Worm (Caenorhabditis elegans): ENCODE data around the gene Y17G7B.3.
A peak's percentile ranks its signal among the peaks of the same experiment; 100 is the strongest.

Gene Y17G7B.3

DNA sequence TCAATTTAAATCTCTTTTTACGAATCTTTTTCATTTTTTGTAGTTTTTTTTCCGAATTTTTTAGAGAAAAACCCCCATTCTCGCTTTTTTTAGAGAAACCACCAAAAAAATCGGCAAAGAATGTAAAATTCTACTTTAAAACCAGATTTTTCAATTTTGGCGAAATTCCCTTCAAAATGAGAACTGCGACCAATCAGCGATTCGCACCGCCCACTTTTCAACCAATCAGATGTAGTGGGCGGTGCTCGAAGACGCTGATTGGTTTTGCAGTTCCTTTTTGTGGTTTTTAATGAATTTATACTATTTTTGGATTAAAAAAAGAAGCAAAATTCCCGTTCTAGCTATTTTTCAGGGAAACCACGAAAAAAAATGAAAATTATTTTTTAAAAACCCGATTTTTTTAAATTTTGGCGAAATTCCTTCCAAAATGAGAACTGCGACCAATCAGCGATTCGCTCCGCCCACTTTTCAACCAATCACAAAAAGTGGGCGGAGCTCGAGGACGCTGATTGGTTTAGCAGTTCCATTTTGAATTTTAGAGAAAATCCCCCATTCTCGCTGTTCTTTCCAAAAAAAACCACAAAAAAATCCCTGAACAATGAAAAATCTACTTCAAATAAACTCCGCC, 17.7 kb upstream of the Y17G7B.3 start:
- TF ChIP-seq lin-29 (GFP tag; IDR thresholded peaks at IDR 0.05) (no peak), nhr-76 (tag; optimal IDR thresholded peaks at IDR 0.05) (no peak), lin-13 (GFP tag; optimal IDR thresholded peaks at IDR 0.05) (no peak), ceh-20 (GFP tag; IDR thresholded peaks at IDR 0.05) (no peak), arid-1 (GFP tag; conservative IDR thresholded peaks at IDR 0.05) (no peak), fos-1 (tag; optimal IDR thresholded peaks at IDR 0.05) (no peak), vab-7 (GFP tag; IDR thresholded peaks at IDR 0.05) (no peak), mdt-29 (GFP tag; IDR thresholded peaks at IDR 0.05) (no peak), sdz-12 (GFP tag; optimal IDR thresholded peaks at IDR 0.05) (no peak), nhr-77 (tag; optimal IDR thresholded peaks at IDR 0.05) (no peak), spr-3 (GFP tag; optimal IDR thresholded peaks at IDR 0.05) (no peak), dmd-8 (GFP tag; IDR thresholded peaks at IDR 0.05) (no peak), php-3 (GFP tag; IDR thresholded peaks at IDR 0.05) (no peak), nhr-10 (tag; optimal IDR thresholded peaks at IDR 0.05) (no peak), mxl-3 (GFP tag; optimal IDR thresholded peaks at IDR 0.05) (no peak), jun-1 (tag; optimal IDR thresholded peaks at IDR 0.05) (no peak), F49E8.2 (tag; optimal IDR thresholded peaks at IDR 0.05; ENCODE audit: borderline replicate concordance) (no peak)

DNA sequence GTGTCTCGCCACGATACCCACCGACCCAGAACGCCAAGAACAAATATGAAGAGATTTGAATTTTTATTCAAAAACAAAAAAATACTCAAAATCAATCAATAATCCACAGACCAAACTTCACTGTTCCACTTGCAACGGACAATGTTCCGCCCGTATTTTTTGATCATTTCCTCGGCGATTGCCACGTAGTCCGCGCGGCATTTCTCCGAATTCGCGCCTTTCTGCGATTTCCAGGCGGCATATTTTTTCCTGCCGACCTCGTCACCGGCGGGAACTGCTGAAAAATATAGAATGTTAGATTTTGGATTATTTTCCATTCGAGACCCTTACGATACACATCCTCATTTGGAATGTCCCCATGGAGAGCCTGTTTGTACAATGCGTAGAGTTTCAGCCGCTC, 16.6 kb upstream of the Y17G7B.3 start:
- TF ChIP-seq unc-130 (GFP tag; optimal IDR thresholded peaks at IDR 0.05), result peak; percentile 4
- TF ChIP-seq unc-62 (GFP tag; optimal IDR thresholded peaks at IDR 0.05 in 1 of 2), result no peak
- no peak for TF ChIP-seq unc-62 (tag; optimal IDR thresholded peaks at IDR 0.05)
- TF ChIP-seq dpl-1 (GFP tag; optimal IDR thresholded peaks at IDR 0.05), result no peak
- no peak for TF ChIP-seq ZK546.5 (tag; optimal IDR thresholded peaks at IDR 0.05)
- no peak for TF ChIP-seq nhr-41 (GFP tag; IDR thresholded peaks at IDR 0.05)
- TF ChIP-seq aha-1 (tag), result peak; percentile 40

DNA sequence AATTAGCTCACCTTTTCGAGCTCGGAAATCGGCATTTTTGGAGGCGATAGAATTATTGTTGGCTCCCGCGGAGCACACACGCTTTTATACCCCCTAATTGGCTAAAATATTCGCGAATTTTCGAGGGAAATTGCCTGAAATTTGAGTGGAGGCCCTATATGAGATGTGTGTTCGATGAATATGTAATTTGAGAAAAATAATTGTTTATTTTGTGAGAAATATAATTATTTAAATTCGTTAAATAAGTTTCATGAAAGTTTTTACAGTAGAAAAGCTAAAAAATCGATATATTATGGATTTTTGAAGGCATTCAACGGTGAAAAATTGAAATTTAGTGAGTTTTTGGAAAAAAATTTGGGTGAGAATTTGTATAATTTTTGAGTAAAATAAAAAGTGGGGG, 15.2 kb upstream of the Y17G7B.3 start, which contains the start of gene acbp-6:
Gene acbp-6 (minus strand): TSS at position 101 of the 400 bp plus-strand sequence.
- TF ChIP-seq nhr-48 (tag; optimal IDR thresholded peaks at IDR 0.05) (no peak), unc-62 (GFP tag; optimal IDR thresholded peaks at IDR 0.05 in 1 of 2) (peak in 1 of 2 experiments; percentile 78), unc-62 (tag; optimal IDR thresholded peaks at IDR 0.05) (no peak), tag-97 (GFP tag; IDR thresholded peaks at IDR 0.05) (no peak), ceh-32 (tag; optimal IDR thresholded peaks at IDR 0.05; ENCODE audit: poor library complexity) (no peak), set-16 (GFP tag; IDR thresholded peaks at IDR 0.05) (no peak), madf-9 (GFP tag; conservative IDR thresholded peaks at IDR 0.05) (no peak)

DNA sequence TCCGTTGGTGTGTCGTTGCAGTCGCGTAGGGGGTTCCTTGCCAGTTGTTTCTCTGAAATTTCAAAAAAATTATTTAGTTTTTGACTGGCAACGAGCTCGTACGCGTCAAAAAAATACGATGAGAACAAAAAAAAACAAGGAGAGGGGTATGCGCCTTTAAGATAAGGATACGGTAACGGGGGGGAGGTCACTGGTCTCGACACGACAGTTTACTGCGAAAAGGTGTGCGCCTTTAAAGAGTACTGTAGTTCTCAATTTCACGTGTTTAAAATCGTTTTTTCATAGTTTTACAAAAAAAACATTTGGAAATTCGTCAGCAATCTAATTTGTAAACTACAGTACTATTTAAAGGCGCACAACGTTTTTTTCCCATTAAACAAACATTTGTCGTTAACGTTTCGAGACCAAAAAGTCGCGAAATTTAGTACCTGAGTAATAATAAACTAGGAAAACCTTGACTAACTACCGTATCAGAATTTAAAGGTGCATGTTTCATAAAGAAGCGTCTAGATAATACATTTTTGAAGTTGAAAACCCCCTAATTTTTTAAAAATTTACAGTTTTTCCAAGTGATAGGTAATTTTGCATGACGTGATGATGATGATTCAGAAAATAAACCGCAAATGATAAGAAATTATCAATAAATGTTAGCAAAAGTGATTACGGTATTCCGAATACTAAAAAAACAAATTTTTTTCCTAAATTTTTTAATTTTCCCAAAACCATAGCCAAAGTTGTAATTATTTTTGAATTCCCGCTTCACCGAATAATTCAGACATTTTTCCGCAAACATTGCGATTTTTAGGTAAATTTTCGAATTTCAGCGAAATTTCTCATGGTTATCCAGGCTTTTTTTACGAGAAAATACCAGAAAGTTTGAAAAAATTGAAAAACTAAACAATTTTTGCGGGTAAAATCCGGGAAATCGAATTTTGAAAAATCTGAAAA, 14.5 kb upstream of the Y17G7B.3 start:
- TF ChIP-seq php-3 (GFP tag; IDR thresholded peaks at IDR 0.05) (no peak; the same call in none of the 2 replicates), arid-1 (GFP tag; conservative IDR thresholded peaks at IDR 0.05) (peak; percentile 62; the same call in 1 of the 2 replicates), Y75B8A.6 (GFP tag; IDR thresholded peaks at IDR 0.05) (no peak), nhr-10 (tag; optimal IDR thresholded peaks at IDR 0.05) (no peak), ztf-7 (tag; optimal IDR thresholded peaks at IDR 0.05) (no peak), lin-13 (GFP tag; optimal IDR thresholded peaks at IDR 0.05) (peak; percentile 23), dve-1 (tag; optimal IDR thresholded peaks at IDR 0.05; ENCODE audit: insufficient read depth) (peak; percentile 8), T20F7.1 (GFP tag; optimal IDR thresholded peaks at IDR 0.05) (peak; percentile 25), mxl-2 (GFP tag; conservative IDR thresholded peaks at IDR 0.05) (no peak), pqm-1 (tag; optimal IDR thresholded peaks at IDR 0.05) (peak; percentile 15), egl-27 (tag; optimal IDR thresholded peaks at IDR 0.05) (no peak), gei-8 (GFP tag; optimal IDR thresholded peaks at IDR 0.05) (no peak), lim-7 (GFP tag; IDR thresholded peaks at IDR 0.05) (no peak), skn-1 (tag; optimal IDR thresholded peaks at IDR 0.05) (no peak), unc-130 (GFP tag; optimal IDR thresholded peaks at IDR 0.05) (peak; percentile 4), F10B5.3 (tag; optimal IDR thresholded peaks at IDR 0.05) (peak; percentile 50), Y48G9A.11 (GFP tag; IDR thresholded peaks at IDR 0.05) (peak; percentile 35; the same call in 1 of the 2 replicates), cey-2 (tag; optimal IDR thresholded peaks at IDR 0.05; ENCODE audit: borderline replicate concordance, insufficient read depth) (no peak), lin-39 (tag; optimal IDR thresholded peaks at IDR 0.05) (peak; percentile 38), tra-1 (GFP tag; IDR thresholded peaks at IDR 0.05) (peak; percentile 54; the same call in 1 of the 2 replicates)

All from whole organism, L4 larva.